Worm (Caenorhabditis elegans) whole organism, mixed stage, embryonic: ENCODE measurements around the gene vab-19.

Experiments
- ceh-83 ChIP-seq: fragments of 200-800 bp; sonication (Bioruptor generic); optimal IDR thresholded peaks from 2 replicates; lab custom pipeline; 2018; ENCODE audit warnings: mild to moderate bottlenecking, missing genetic modification characterization, missing compliant biosample characterization
- elt-3 ChIP-seq: fragments of 150-350 bp; optimal IDR thresholded peaks from 2 replicates; lab custom pipeline; 2014; ENCODE audit warnings: missing biosample characterization, missing genetic modification characterization
- nhr-12 ChIP-seq: fragments of 150-350 bp; optimal IDR thresholded peaks from 2 replicates; lab custom pipeline; 2014; ENCODE audit warnings: missing biosample characterization, missing genetic modification characterization
- nhr-28 ChIP-seq: fragments of 150-350 bp; optimal IDR thresholded peaks from 2 replicates; lab custom pipeline; 2014; ENCODE audit warnings: missing biosample characterization, missing genetic modification characterization
- pha-4 ChIP-seq: fragments of 150-350 bp; optimal IDR thresholded peaks from 2 replicates; lab custom pipeline; 2018; ENCODE audit warnings: missing biosample characterization, missing genetic modification reagents, missing genetic modification characterization
- snpc-4 ChIP-seq: fragments of 150-350 bp; optimal IDR thresholded peaks from 2 replicates; lab custom pipeline; 2014; ENCODE audit warnings: missing biosample characterization, missing genetic modification characterization
- sptf-1 ChIP-seq: sonication (generic microtip); optimal IDR thresholded peaks from 2 replicates; lab custom pipeline; 2017; ENCODE audit warnings: mild to moderate bottlenecking, missing genetic modification characterization, moderate library complexity, missing compliant biosample characterization
- tbx-8 ChIP-seq: fragments of 200-800 bp; sonication (Bioruptor generic); optimal IDR thresholded peaks from 2 replicates; lab custom pipeline; 2018; ENCODE audit warnings: mild to moderate bottlenecking, missing genetic modification characterization, moderate library complexity, missing compliant biosample characterization
- unc-39 ChIP-seq: fragments of 150-350 bp; optimal IDR thresholded peaks from 2 replicates; lab custom pipeline; 2014; ENCODE audit warnings: missing biosample characterization, missing genetic modification characterization
- unc-62 ChIP-seq: fragments of 150-350 bp; optimal IDR thresholded peaks from 2 replicates; lab custom pipeline; 2014; ENCODE audit warnings: missing biosample characterization, missing genetic modification reagents, missing genetic modification characterization

ce11 chrII:2446727-2447126, 3.6 kb downstream of the vab-19 start:
- no peak for TF ChIP-seq nhr-28
- TF ChIP-seq pha-4 (tag; lab: Kevin White, UChicago): no peak
- no peak for TF ChIP-seq ceh-83 (GFP tag; lab: Kevin White, UChicago)
- no peak for TF ChIP-seq nhr-12 (tag; lab: Kevin White, UChicago)
- TF ChIP-seq sptf-1: no peak
- TF ChIP-seq unc-62 (GFP tag; lab: Kevin White, UChicago): no peak
- no peak for TF ChIP-seq snpc-4 (tag; lab: Kevin White, UChicago)
- TF ChIP-seq elt-3 (tag; lab: Kevin White, UChicago): no peak
- TF ChIP-seq tbx-8 (GFP tag; lab: Kevin White, UChicago): no peak
- no peak for TF ChIP-seq unc-39
